Fruit fly (Drosophila melanogaster) whole organism, prepupa: Measurements from ENCODE around the gene dpr19.

Experiments
- CG16779 ChIP-seq: fragments of 200-800 bp; sonication (Bioruptor generic); optimal IDR thresholded peaks from 3 replicates; lab custom pipeline; 2017; ENCODE audit warnings: missing biosample characterization, mild to moderate bottlenecking, missing genetic modification characterization
- CG3032 ChIP-seq: fragments of 200-800 bp; optimal IDR thresholded peaks from 2 replicates; lab custom pipeline; 2019; ENCODE audit warnings: missing biosample characterization, mild to moderate bottlenecking, missing genetic modification characterization, moderate library complexity
- CG3919 ChIP-seq: fragments of 200-800 bp; sonication (Bioruptor generic); optimal IDR thresholded peaks from 3 replicates; lab custom pipeline; 2016; ENCODE audit warnings: missing biosample characterization, missing genetic modification characterization
- CG6854 ChIP-seq: fragments of 200-800 bp; sonication (Bioruptor generic); optimal IDR thresholded peaks from 2 replicates; lab custom pipeline; 2017; ENCODE audit warnings: missing biosample characterization, mild to moderate bottlenecking, missing genetic modification characterization
- CG8319 ChIP-seq: fragments of 200-800 bp; sonication (Bioruptor generic); optimal IDR thresholded peaks from 3 replicates; lab custom pipeline; 2016; ENCODE audit warnings: missing biosample characterization, missing genetic modification characterization
- Gug ChIP-seq: fragments of 200-800 bp; sonication (Bioruptor generic); IDR thresholded peaks from 2 replicates; pipeline ENCODE4 v1.3.6; 2022; ENCODE audit warnings: missing biosample characterization, missing genetic modification characterization
- Met ChIP-seq: fragments of 200-800 bp; sonication (Bioruptor generic); optimal IDR thresholded peaks from 3 replicates; lab custom pipeline; 2016; ENCODE audit warnings: missing biosample characterization, missing genetic modification characterization
- OdsH ChIP-seq: fragments of 200-800 bp; sonication (Bioruptor generic); optimal IDR thresholded peaks from 3 replicates; lab custom pipeline; 2016; ENCODE audit warnings: missing biosample characterization, missing genetic modification characterization
- Sox102F ChIP-seq: fragments of 200-800 bp; sonication (Bioruptor generic); optimal IDR thresholded peaks from 2 replicates; lab custom pipeline; 2016; ENCODE audit warnings: missing biosample characterization, mild to moderate bottlenecking, missing genetic modification characterization
- cyc ChIP-seq: fragments of 200-800 bp; sonication (Bioruptor generic); optimal IDR thresholded peaks from 3 replicates; lab custom pipeline; 2016; ENCODE audit warnings: missing biosample characterization, missing genetic modification characterization
- eg ChIP-seq: fragments of 200-800 bp; sonication (Bioruptor generic); IDR thresholded peaks from 3 replicates; pipeline ENCODE4 v1.3.6; 2022; ENCODE audit warnings: missing biosample characterization, missing genetic modification characterization
- pdm3 ChIP-seq: fragments of 200-800 bp; sonication (Bioruptor generic); optimal IDR thresholded peaks from 3 replicates; lab custom pipeline; 2016; ENCODE audit warnings: missing biosample characterization, missing genetic modification characterization
- spab ChIP-seq: fragments of 200-800 bp; sonication (Bioruptor generic); optimal IDR thresholded peaks from 2 replicates; lab custom pipeline; 2017; ENCODE audit warnings: missing biosample characterization, mild to moderate bottlenecking, missing genetic modification characterization, missing genetic modification reagents

dm6 chr2L:10333091-10333991 is 42.6 kb upstream of the dpr19 start, which contains the start of gene GATAd:
- TF ChIP-seq CG3032 = peak; percentile 1
- TF ChIP-seq eg (GFP tag; lab: Robert Waterston, UW) = no peak
- TF ChIP-seq pdm3 (GFP tag; lab: Kevin White, UChicago) = no peak
- no peak for TF ChIP-seq CG8319 (GFP tag; lab: Kevin White, UChicago)
- no peak for TF ChIP-seq CG6854 (GFP tag; lab: Kevin White, UChicago)
- no peak for TF ChIP-seq cyc (GFP tag; lab: Kevin White, UChicago)
- TF ChIP-seq Gug (GFP tag; lab: Robert Waterston, UW) = no peak
- no peak for TF ChIP-seq CG3919 (GFP tag; lab: Kevin White, UChicago)
- TF ChIP-seq OdsH (GFP tag; lab: Kevin White, UChicago) = no peak
- no peak for TF ChIP-seq Sox102F
- no peak for TF ChIP-seq spab (GFP tag; lab: Kevin White, UChicago)
- no peak for TF ChIP-seq CG16779 (tag; lab: Kevin White, UChicago)
- TF ChIP-seq Met (GFP tag; lab: Kevin White, UChicago) = no peak
